Worm (Caenorhabditis elegans) whole organism, midembryonic: ENCODE measurements around the gene K08H2.10.

Experiments
- T22C8.4 ChIP-seq: fragments of 200-800 bp; sonication (Bioruptor generic); IDR thresholded peaks from 2 replicates; pipeline ENCODE4 v1.3.6; 2022; ENCODE audit warnings: missing genetic modification characterization, missing compliant biosample characterization
- cog-1 ChIP-seq: sonication (generic microtip); optimal IDR thresholded peaks from 2 replicates; lab custom pipeline; 2016; ENCODE audit warnings: missing genetic modification characterization, missing compliant biosample characterization
- flt-1 ChIP-seq: fragments of 200-800 bp; sonication (Bioruptor generic); IDR thresholded peaks from 2 replicates; pipeline ENCODE4 v1.3.6; 2022; ENCODE audit warnings: missing genetic modification characterization, missing compliant biosample characterization
- klf-2 ChIP-seq: fragments of 200-800 bp; sonication (Bioruptor generic); conservative IDR thresholded peaks from 2 replicates; pipeline ENCODE4 v1.3.6; 2022; ENCODE audit warnings: missing genetic modification reagents, missing genetic modification characterization, missing compliant biosample characterization
- med-1 ChIP-seq: sonication (generic microtip); optimal IDR thresholded peaks from 2 replicates; lab custom pipeline; 2017; ENCODE audit warnings: missing genetic modification characterization, mild to moderate bottlenecking, missing compliant biosample characterization, antibody characterized with exemption, missing genetic modification reagents; ENCODE audit not compliant: insufficient read depth
- ref-1 ChIP-seq: fragments of 200-800 bp; sonication (Bioruptor generic); conservative IDR thresholded peaks from 2 replicates; pipeline ENCODE4 v1.3.6; 2022; ENCODE audit warnings: missing genetic modification reagents, missing genetic modification characterization, missing compliant biosample characterization
- tab-1 ChIP-seq: fragments of 200-800 bp; sonication (Bioruptor generic); IDR thresholded peaks from 2 replicates; pipeline ENCODE4 v1.3.6; 2022; ENCODE audit warnings: missing genetic modification characterization, missing compliant biosample characterization
- ztf-23 ChIP-seq: fragments of 200-800 bp; sonication (Bioruptor generic); IDR thresholded peaks from 2 replicates; pipeline ENCODE4 v1.3.6; 2022; ENCODE audit warnings: missing genetic modification reagents, missing genetic modification characterization, missing compliant biosample characterization
- ztf-29 ChIP-seq: fragments of 200-800 bp; sonication (Bioruptor generic); IDR thresholded peaks from 2 replicates; pipeline ENCODE4 v1.3.6; 2022; ENCODE audit warnings: missing genetic modification reagents, missing genetic modification characterization, missing compliant biosample characterization

Gene K08H2.10

DNA sequence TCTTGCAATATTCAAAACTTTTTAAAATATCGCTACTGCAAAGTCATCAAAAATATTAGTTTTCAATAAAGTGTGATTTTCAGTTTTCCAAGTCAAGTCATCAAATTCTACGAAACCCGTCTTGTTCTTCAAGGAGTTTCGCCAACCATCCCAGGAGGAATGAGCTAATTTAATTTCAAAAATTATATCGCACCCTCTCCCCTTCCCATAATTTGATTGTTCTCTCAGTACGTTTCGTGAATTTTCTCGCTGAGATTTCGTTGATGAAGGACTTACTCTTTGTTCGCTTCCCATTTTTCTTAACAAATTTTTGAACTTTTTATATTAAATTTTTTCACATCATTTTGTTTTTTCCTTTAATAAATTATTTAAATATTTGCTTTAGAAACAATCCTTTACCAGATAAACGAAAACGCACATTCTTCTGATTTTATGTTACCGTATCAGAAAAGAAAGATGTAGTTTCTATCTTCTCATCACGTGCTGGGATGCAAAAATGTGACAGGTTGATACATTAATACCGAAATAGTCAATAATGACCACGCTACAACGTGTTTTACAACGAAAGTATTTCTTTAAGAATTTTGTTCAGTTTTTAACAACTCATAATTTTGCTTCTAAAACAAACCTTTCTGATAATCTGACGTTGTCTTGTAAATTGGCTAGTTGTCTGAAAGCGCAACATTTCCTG, 10.8 kb upstream of the K08H2.10 start:
- TF ChIP-seq ztf-23 (GFP tag; lab: Robert Waterston, UW) (no peak), flt-1 (GFP tag; lab: Robert Waterston, UW) (no peak), tab-1 (GFP tag; lab: Robert Waterston, UW) (no peak), ztf-29 (no peak), klf-2 (GFP tag; lab: Robert Waterston, UW) (no peak), T22C8.4 (no peak), med-1 (GFP tag; lab: Kevin White, UChicago) (no peak), ref-1 (no peak), cog-1 (no peak)

DNA sequence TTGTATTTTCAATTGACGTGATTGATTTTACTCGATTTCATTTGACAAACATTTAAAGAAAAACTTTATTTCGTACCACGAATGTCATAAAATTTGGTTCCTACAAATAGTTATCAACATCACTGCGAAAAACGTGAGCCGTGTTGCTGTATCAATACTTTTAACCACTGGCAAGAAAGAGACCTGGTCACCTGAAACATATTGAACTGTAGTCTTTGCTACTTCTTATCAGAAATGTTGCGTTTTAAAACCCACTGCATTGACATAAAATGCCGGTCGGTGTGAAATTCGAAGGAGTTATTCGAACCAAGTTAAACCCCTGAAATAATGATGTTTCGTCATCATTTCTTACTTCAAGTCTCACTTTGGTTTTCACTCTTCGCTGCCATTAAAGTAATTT, 10.0 kb upstream of the K08H2.10 start:
- TF ChIP-seq cog-1 (no peak), ztf-29 (no peak), flt-1 (GFP tag; lab: Robert Waterston, UW) (no peak), med-1 (GFP tag; lab: Kevin White, UChicago) (no peak)

DNA sequence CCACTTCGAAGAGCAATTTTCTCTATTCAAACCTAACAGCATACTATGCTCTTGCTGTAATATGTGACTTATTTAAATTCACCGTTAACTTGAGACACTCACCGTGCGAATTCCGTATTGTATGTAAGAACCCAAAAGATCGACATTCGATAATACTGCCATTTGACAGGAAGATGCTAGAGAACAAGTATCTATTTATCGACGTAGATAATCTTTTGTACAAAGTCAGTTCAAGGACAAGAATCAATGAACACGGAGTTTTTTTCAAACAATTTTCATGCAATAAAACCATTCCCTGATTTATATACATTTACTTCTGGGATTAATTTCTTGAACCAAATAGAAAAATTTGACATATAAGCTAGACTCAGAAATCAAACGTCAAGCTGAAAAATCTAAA, 9.3 kb upstream of the K08H2.10 start, which contains the start of gene K08H2.7:
Gene K08H2.7 (minus strand): TSS at position 173 of the 400 bp plus-strand sequence.
- TF ChIP-seq flt-1 (GFP tag; lab: Robert Waterston, UW) (no peak), klf-2 (GFP tag; lab: Robert Waterston, UW) (no peak), cog-1 (no peak), tab-1 (GFP tag; lab: Robert Waterston, UW) (no peak), ztf-23 (GFP tag; lab: Robert Waterston, UW) (no peak), ztf-29 (no peak), T22C8.4 (no peak), med-1 (GFP tag; lab: Kevin White, UChicago) (no peak), ref-1 (no peak)

DNA sequence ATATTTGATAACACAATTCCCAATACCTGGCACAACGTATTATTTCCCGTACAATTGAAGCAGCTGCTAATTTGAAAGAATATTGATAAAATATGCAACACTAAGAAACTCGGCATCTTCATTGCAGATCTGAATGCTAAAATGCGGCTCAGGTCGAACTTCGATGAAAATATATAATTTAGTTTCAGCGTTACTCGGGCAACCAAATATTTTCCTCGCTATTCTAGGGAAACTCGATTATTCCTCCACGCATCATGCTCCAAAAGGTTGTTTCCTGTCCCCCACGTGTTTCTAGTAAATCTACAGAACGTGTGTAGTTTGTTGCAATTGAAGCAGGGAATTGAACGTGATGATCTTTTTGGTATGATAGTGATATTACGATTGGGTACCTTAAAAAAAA, 8.5 kb upstream of the K08H2.10 start:
- TF ChIP-seq ztf-29 (no peak), ztf-23 (GFP tag; lab: Robert Waterston, UW) (no peak), klf-2 (GFP tag; lab: Robert Waterston, UW) (no peak), tab-1 (GFP tag; lab: Robert Waterston, UW) (no peak), cog-1 (no peak), ref-1 (no peak), med-1 (GFP tag; lab: Kevin White, UChicago) (no peak), T22C8.4 (no peak), flt-1 (GFP tag; lab: Robert Waterston, UW) (no peak)

DNA sequence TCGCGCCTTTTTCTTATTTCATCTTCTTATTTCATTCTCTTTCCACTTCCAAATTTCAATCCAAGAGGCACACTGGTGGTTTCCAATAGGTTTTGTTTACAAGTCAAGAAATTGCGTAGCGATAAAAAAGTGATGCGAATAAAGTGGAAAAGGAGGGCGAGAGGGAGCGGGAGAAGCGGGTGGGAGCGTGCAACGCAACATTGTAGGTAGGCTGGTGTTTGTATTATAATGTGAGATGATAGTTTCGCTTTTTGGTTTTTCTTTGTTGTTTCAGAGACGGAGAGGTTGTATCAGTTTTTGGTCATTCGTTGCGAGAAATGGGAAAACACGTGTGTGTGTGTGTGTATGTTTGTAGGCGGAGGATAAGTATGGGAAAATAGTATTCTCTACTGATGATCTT, 7.4 kb upstream of the K08H2.10 start:
- TF ChIP-seq med-1 (GFP tag; lab: Kevin White, UChicago) (no peak), ztf-23 (GFP tag; lab: Robert Waterston, UW) (no peak), klf-2 (GFP tag; lab: Robert Waterston, UW) (no peak), T22C8.4 (no peak)

DNA sequence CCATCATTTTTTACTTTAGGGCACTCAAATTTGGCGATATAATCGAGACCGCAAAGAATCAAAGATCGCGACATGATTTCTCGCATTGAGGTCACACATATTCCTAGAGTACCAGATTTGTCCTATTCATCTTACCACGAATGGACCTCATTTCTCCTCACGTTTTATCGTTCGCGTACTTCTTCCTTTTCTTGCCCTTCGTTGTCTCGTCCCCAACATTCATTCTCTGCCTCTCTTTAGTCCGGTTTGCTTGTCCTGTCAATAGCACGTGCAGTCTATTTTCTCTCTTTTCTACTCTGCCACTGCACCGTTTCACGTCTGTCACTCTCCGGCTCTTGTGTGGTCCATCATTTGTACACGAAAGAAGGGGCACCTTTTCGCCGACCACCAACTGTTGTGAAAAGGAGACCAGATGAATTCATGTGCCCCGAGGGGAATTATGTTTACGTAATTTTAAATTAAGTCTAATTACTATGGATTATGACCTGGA, 6.2 kb upstream of the K08H2.10 start:
- TF ChIP-seq cog-1 (peak; percentile 30), flt-1 (GFP tag; lab: Robert Waterston, UW) (0 out of 2 replicates have a peak, but pooled peaks have one; percentile 51), ztf-29 (no peak)

DNA sequence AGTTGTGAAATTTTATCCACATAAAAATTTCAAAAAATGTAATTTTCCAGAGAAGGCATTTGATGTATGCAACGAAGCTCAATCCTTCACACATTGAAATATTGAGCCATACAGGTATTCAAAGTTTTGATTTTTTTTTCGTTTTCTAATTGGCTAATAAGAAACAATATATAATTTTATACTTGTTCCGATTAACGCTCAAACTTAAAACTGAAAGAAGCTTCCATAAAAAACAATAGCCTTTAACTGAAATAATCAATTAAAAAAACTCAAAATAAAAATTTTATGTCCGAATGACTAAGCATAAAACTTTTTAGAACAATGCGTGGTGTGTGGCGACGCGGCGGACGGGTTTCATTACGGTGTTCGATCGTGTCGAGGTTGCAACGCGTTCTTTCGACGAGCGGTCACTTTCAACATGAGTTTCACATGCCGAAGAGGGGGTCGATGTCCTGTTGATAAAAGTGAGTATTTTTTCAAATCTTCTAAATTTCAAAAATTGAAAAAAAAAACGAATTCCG, 5.6 kb upstream of the K08H2.10 start, which contains the start of gene nhr-32:
Gene nhr-32 (plus strand): TSS at position 51 of the 521 bp plus-strand sequence.
- TF ChIP-seq cog-1: no peak
- no peak for TF ChIP-seq ref-1
- TF ChIP-seq T22C8.4: no peak
- no peak for TF ChIP-seq tab-1 (GFP tag; lab: Robert Waterston, UW)
- TF ChIP-seq ztf-23 (GFP tag; lab: Robert Waterston, UW): no peak
- TF ChIP-seq ztf-29: no peak
- no peak for TF ChIP-seq med-1 (GFP tag; lab: Kevin White, UChicago)
- TF ChIP-seq flt-1 (GFP tag; lab: Robert Waterston, UW): no peak
- no peak for TF ChIP-seq klf-2 (GFP tag; lab: Robert Waterston, UW)

DNA sequence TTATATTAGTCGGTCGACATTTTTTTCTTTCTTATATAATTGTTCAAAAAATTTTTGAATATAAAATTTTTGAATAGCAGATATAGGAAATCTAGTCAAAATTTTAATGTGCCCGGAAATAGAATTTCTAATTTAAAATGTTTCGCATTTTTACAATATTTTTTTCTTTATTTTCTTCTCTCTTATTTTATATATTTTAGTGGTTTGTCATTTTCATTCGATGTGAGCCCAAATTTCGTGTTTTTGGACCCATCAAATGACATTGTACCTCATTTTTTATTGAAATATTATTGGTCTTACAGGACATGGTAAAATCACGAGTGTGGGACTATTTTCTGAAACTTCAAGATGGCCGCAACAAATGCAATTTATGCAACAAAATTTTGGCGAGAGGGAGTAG, 4.6 kb downstream of the K08H2.10 start, which contains the start of gene K09A11.1:
Gene K09A11.1 (plus strand): TSS at position 301 of the 400 bp plus-strand sequence.
- TF ChIP-seq ztf-23 (GFP tag; lab: Robert Waterston, UW) (no peak), T22C8.4 (no peak), ztf-29 (no peak), flt-1 (GFP tag; lab: Robert Waterston, UW) (no peak), klf-2 (GFP tag; lab: Robert Waterston, UW) (no peak), tab-1 (GFP tag; lab: Robert Waterston, UW) (no peak), ref-1 (no peak)

DNA sequence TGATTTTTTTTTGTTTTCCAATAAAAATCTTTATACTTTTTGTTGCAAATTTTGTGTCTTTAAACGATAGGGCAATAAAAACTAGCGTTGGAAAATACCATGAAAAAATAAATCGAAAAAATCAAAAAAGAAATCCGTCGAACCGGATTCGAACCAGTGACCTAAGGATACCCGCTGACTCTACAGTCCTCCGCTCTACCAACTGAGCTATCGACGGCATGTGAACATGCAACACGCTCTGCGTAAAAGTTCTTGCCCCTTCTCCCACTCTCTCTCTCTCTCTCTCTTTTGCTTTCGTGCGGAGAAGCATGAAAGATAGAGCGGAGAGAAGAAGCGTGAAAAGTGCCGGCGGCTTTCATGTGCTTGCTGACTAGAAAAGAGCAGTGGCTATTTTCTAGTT, 6.9 kb downstream of the K08H2.10 start:
- peak; percentile 90 for TF ChIP-seq klf-2 (GFP tag; lab: Robert Waterston, UW)
- TF ChIP-seq tab-1 (GFP tag; lab: Robert Waterston, UW): peak; percentile 92
- peak; percentile 94 for TF ChIP-seq ztf-23 (GFP tag; lab: Robert Waterston, UW)
- peak; percentile 77 for TF ChIP-seq ref-1
- peak; percentile 88 for TF ChIP-seq ztf-29
- peak; percentile 28 for TF ChIP-seq med-1 (GFP tag; lab: Kevin White, UChicago)
- peak; percentile 44 for TF ChIP-seq cog-1
- TF ChIP-seq flt-1 (GFP tag; lab: Robert Waterston, UW): peak; percentile 92
- peak; percentile 89 for TF ChIP-seq T22C8.4

DNA sequence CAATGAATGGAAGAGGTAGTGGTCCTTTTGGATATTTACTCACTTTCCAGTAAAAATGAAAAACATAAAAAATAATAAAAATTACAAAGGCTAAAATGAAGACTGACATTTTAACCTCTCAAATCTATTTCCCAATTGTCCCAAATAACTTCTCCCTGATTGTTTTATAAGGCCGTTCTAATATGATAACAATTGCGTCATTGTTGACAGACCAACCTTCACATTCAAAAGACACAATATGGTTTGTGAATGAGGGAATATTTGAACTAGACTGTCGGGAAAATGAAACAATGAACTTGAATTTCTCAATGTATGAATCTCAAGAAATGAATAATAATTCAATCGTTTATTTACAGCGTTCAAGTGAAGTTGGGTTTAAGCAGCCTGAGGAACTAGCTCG, 9.6 kb downstream of the K08H2.10 start, which contains the start of gene cyp-14A1:
Gene cyp-14A1 (minus strand): TSS at position 126 of the 400 bp plus-strand sequence.
- TF ChIP-seq tab-1 (GFP tag; lab: Robert Waterston, UW): no peak
- TF ChIP-seq ztf-29: no peak
- no peak for TF ChIP-seq T22C8.4
- no peak for TF ChIP-seq ztf-23 (GFP tag; lab: Robert Waterston, UW)
- TF ChIP-seq med-1 (GFP tag; lab: Kevin White, UChicago): no peak
